Worm (Caenorhabditis elegans) whole organism, L4/young adult: ENCODE data around the gene sld-5.

Experiments
- W03F9.2 ChIP-seq: fragments of 150-350 bp; optimal IDR thresholded peaks from 2 replicates; lab custom pipeline; 2014; ENCODE audit warnings: missing biosample characterization, missing genetic modification characterization
- dao-5 ChIP-seq: sonication (generic microtip); optimal IDR thresholded peaks from 2 replicates; lab custom pipeline; 2016; ENCODE audit warnings: missing genotype, missing genetic modification characterization, moderate library complexity, missing compliant biosample characterization
- him-1 ChIP-seq: sonication (generic microtip); optimal IDR thresholded peaks from 2 replicates; lab custom pipeline; 2016; ENCODE audit warnings: missing genotype, missing genetic modification reagents, missing genetic modification characterization, missing compliant biosample characterization

DNA sequence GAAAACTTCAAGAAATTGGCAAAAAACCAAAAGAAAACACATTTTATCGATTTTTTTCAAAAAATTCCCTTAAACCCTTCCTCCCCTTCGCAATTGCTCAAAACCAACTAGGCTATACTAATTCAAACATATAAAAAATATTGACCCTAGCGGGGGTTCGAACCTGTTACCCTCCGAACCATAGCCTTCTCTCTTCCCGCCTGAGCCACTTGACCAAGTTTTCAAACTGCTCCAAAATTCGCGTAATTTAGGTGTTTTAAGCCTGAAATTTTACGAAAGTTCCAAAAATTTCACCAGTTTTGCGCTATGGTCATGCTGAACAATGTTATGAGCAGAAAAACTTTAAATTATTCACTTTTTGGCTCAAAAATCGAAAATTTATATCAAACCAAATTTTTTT is 3.1 kb downstream of the sld-5 start:
- TF ChIP-seq W03F9.2 (tag; lab: Kevin White, UChicago) (no peak), him-1 (tag; lab: Kevin White, UChicago) (no peak), dao-5 (tag; lab: Kevin White, UChicago) (no peak)
